Worm (Caenorhabditis elegans) whole organism, L1 larva: ENCODE measurements around the gene ger-1.

Experiments used
- C04F5.9 ChIP-seq: sonication (generic microtip); optimal IDR thresholded peaks from 2 replicates; lab custom pipeline; 2016; ENCODE audit warnings: missing genetic modification characterization, missing compliant biosample characterization
- F16B12.6 ChIP-seq: fragments of 150-350 bp; optimal IDR thresholded peaks from 2 replicates; lab custom pipeline; 2014; ENCODE audit warnings: missing biosample characterization, missing genetic modification characterization
- Y116A8C.19 ChIP-seq: sonication (generic microtip); optimal IDR thresholded peaks from 2 replicates; lab custom pipeline; 2016; ENCODE audit warnings: missing compliant biosample characterization, missing genetic modification characterization, borderline replicate concordance
- alr-1 ChIP-seq: fragments of 200-800 bp; sonication (Bioruptor generic); optimal IDR thresholded peaks from 2 replicates; lab custom pipeline; 2018; ENCODE audit warnings: borderline replicate concordance, mild to moderate bottlenecking, missing genetic modification characterization, missing compliant biosample characterization
- aly-2 ChIP-seq: fragments of 150-350 bp; optimal IDR thresholded peaks from 2 replicates; lab custom pipeline; 2014; ENCODE audit warnings: missing biosample characterization, missing genetic modification characterization
- blmp-1 ChIP-seq: fragments of 150-350 bp; optimal IDR thresholded peaks from 2 replicates; lab custom pipeline; 2014; ENCODE audit warnings: missing biosample characterization, missing genetic modification characterization
- dpl-1 ChIP-seq, 3 experiments: fragments of 150-350 bp in 2 of 3; sonication (generic microtip) in 1 of 3; optimal IDR thresholded peaks; 2 replicates each; lab custom pipeline; 2014 to 2017; ENCODE audit warnings: missing biosample characterization in 3 of 3, missing genetic modification characterization in 3 of 3, missing genetic modification reagents in 3 of 3
- efl-1 ChIP-seq, 4 experiments: fragments of 150-350 bp; optimal IDR thresholded peaks in 3 of 4; peaks in 1 of 4; 1 replicate in 1 of 4; 2 replicates in 3 of 4; lab custom pipeline; 2014; ENCODE audit warnings: missing biosample characterization in 2 of 4, missing genetic modification characterization in 2 of 4, missing genetic modification reagents in 2 of 4
- egl-13 ChIP-seq: sonication (generic microtip); optimal IDR thresholded peaks from 2 replicates; lab custom pipeline; 2016; ENCODE audit warnings: missing genotype, missing genetic modification reagents, missing genetic modification characterization, missing compliant biosample characterization
- egl-27 ChIP-seq, 2 experiments: fragments of 150-350 bp in 1 of 2; sonication (generic microtip); optimal IDR thresholded peaks; 3 replicates each; lab custom pipeline; 2017 to 2018; ENCODE audit warnings: missing biosample characterization in 2 of 2, missing genetic modification characterization in 2 of 2, missing genetic modification reagents in 2 of 2
- elt-2 ChIP-seq: sonication (generic microtip); optimal IDR thresholded peaks from 2 replicates; lab custom pipeline; 2016; ENCODE audit warnings: missing genetic modification characterization, mild to moderate bottlenecking, inconsistent platforms, missing compliant biosample characterization, missing genetic modification reagents
- elt-3 ChIP-seq, 6 experiments: fragments of 150-350 bp in 1 of 6; sonication (generic microtip); optimal IDR thresholded peaks; 2 replicates each; lab custom pipeline; 2017 to 2018; ENCODE audit warnings: missing biosample characterization in 6 of 6, missing genetic modification characterization in 6 of 6, inconsistent platforms in 1 of 6
- fkh-4 ChIP-seq: sonication (generic microtip); optimal IDR thresholded peaks from 2 replicates; lab custom pipeline; 2016; ENCODE audit warnings: missing compliant biosample characterization, missing genetic modification characterization, borderline replicate concordance
- fos-1 ChIP-seq: fragments of 150-350 bp; optimal IDR thresholded peaks from 2 replicates; lab custom pipeline; 2014; ENCODE audit warnings: missing biosample characterization, missing genetic modification characterization
- grh-1 ChIP-seq: fragments of 200-800 bp; sonication (Bioruptor generic); IDR thresholded peaks from 2 replicates; pipeline ENCODE4 v1.3.6; 2022; ENCODE audit warnings: missing genetic modification reagents, missing genetic modification characterization, missing compliant biosample characterization
- hlh-4 ChIP-seq: sonication (generic microtip); optimal IDR thresholded peaks from 2 replicates; lab custom pipeline; 2016; ENCODE audit warnings: mild to moderate bottlenecking, missing genetic modification characterization, missing compliant biosample characterization
- hpl-2 ChIP-seq: fragments of 150-350 bp; optimal IDR thresholded peaks from 2 replicates; lab custom pipeline; 2014; ENCODE audit warnings: missing biosample characterization, missing genetic modification reagents, missing genetic modification characterization
- irx-1 ChIP-seq: sonication (generic microtip); optimal IDR thresholded peaks from 2 replicates; lab custom pipeline; 2016; ENCODE audit warnings: missing genetic modification characterization, missing compliant biosample characterization
- jun-1 ChIP-seq: fragments of 150-350 bp; optimal IDR thresholded peaks from 2 replicates; lab custom pipeline; 2014; ENCODE audit warnings: missing biosample characterization, missing genetic modification reagents, missing genetic modification characterization
- lin-14 ChIP-seq: fragments of 200-800 bp; sonication (Bioruptor generic); optimal IDR thresholded peaks from 2 replicates; lab custom pipeline; 2018; ENCODE audit warnings: mild to moderate bottlenecking, missing genetic modification characterization, moderate library complexity, missing compliant biosample characterization
- lin-15B ChIP-seq: fragments of 150-350 bp; sonication (generic microtip); optimal IDR thresholded peaks from 3 replicates; lab custom pipeline; 2014; ENCODE audit warnings: missing biosample characterization, missing genetic modification characterization
- lin-35 ChIP-seq, 2 experiments: fragments of 150-350 bp; optimal IDR thresholded peaks; 2 replicates each; lab custom pipeline; 2014; ENCODE audit warnings: missing biosample characterization in 2 of 2, missing genetic modification characterization in 2 of 2, missing genetic modification reagents in 2 of 2
- lir-3 ChIP-seq: sonication (generic microtip); optimal IDR thresholded peaks from 2 replicates; lab custom pipeline; 2016; ENCODE audit warnings: mild to moderate bottlenecking, missing genetic modification characterization, moderate library complexity, missing compliant biosample characterization; ENCODE audit not compliant: poor library complexity
- lsy-2 ChIP-seq, 2 experiments: fragments of 150-350 bp; optimal IDR thresholded peaks; 2 replicates each; lab custom pipeline; 2014; ENCODE audit warnings: missing biosample characterization in 2 of 2, missing genetic modification characterization in 2 of 2
- mdl-1 ChIP-seq, 2 experiments: fragments of 150-350 bp; optimal IDR thresholded peaks; 2 replicates each; lab custom pipeline; 2014 to 2017; ENCODE audit warnings: missing biosample characterization in 2 of 2, missing genetic modification characterization in 2 of 2, inconsistent platforms in 1 of 2
- mef-2 ChIP-seq: fragments of 150-350 bp; optimal IDR thresholded peaks from 2 replicates; lab custom pipeline; 2014; ENCODE audit warnings: missing biosample characterization, missing genetic modification characterization
- mep-1 ChIP-seq: fragments of 150-350 bp; optimal IDR thresholded peaks from 2 replicates; lab custom pipeline; 2014; ENCODE audit warnings: missing biosample characterization, missing genetic modification characterization
- nhr-11 ChIP-seq: fragments of 150-350 bp; optimal IDR thresholded peaks from 2 replicates; lab custom pipeline; 2014; ENCODE audit warnings: missing biosample characterization, missing genetic modification characterization
- nhr-12 ChIP-seq: sonication (generic microtip); optimal IDR thresholded peaks from 2 replicates; lab custom pipeline; 2017; ENCODE audit warnings: missing biosample characterization, missing genetic modification characterization
- nhr-19 ChIP-seq: fragments of 200-800 bp; sonication (Bioruptor generic); conservative IDR thresholded peaks from 2 replicates; pipeline ENCODE4 v1.3.6; 2022; ENCODE audit warnings: missing genetic modification characterization, missing compliant biosample characterization
- nhr-237 ChIP-seq: fragments of 150-350 bp; optimal IDR thresholded peaks from 2 replicates; lab custom pipeline; 2014; ENCODE audit warnings: missing biosample characterization, missing genetic modification characterization
- nhr-28 ChIP-seq: fragments of 150-350 bp; optimal IDR thresholded peaks from 2 replicates; lab custom pipeline; 2014; ENCODE audit warnings: missing biosample characterization, missing genetic modification characterization
- nhr-76 ChIP-seq: sonication (generic microtip); optimal IDR thresholded peaks from 2 replicates; lab custom pipeline; 2017; ENCODE audit warnings: missing biosample characterization, missing genetic modification characterization
- nhr-77 ChIP-seq: fragments of 150-350 bp; optimal IDR thresholded peaks from 2 replicates; lab custom pipeline; 2014; ENCODE audit warnings: missing biosample characterization, missing genetic modification characterization
- nhr-84 ChIP-seq: sonication (generic microtip); optimal IDR thresholded peaks from 2 replicates; lab custom pipeline; 2017; ENCODE audit warnings: missing biosample characterization, missing genetic modification characterization
- nhr-85 ChIP-seq: sonication (generic microtip); peaks from one replicate; lab custom pipeline; 2016; ENCODE audit warnings: missing genetic modification characterization, inconsistent platforms, missing compliant biosample characterization
- nhr-90 ChIP-seq: sonication (generic microtip); optimal IDR thresholded peaks from 2 replicates; lab custom pipeline; 2016; ENCODE audit warnings: mild to moderate bottlenecking, missing genetic modification characterization, missing compliant biosample characterization; ENCODE audit not compliant: poor library complexity
- pqm-1 ChIP-seq: sonication (generic microtip); optimal IDR thresholded peaks from 3 replicates; lab custom pipeline; 2017; ENCODE audit warnings: missing biosample characterization, missing genetic modification characterization
- rnt-1 ChIP-seq: sonication (generic microtip); optimal IDR thresholded peaks from 2 replicates; lab custom pipeline; 2016; ENCODE audit warnings: mild to moderate bottlenecking, missing genetic modification characterization, moderate library complexity, missing compliant biosample characterization
- skn-1 ChIP-seq: fragments of 150-350 bp; optimal IDR thresholded peaks from 2 replicates; lab custom pipeline; 2014; ENCODE audit warnings: missing biosample characterization, missing genetic modification characterization
- snpc-4 ChIP-seq: fragments of 150-350 bp; optimal IDR thresholded peaks from 2 replicates; lab custom pipeline; 2014; ENCODE audit warnings: missing biosample characterization, missing genetic modification characterization
- snu-23 ChIP-seq: sonication (generic microtip); optimal IDR thresholded peaks from 2 replicates; lab custom pipeline; 2016; ENCODE audit warnings: missing genetic modification characterization, missing compliant biosample characterization
- sox-4 ChIP-seq: sonication (generic microtip); optimal IDR thresholded peaks from 2 replicates; lab custom pipeline; 2016; ENCODE audit warnings: missing genetic modification characterization, missing compliant biosample characterization
- sup-37 ChIP-seq: fragments of 200-800 bp; sonication (Bioruptor generic); optimal IDR thresholded peaks from 2 replicates; lab custom pipeline; 2018; ENCODE audit warnings: mild to moderate bottlenecking, missing genetic modification characterization, missing compliant biosample characterization
- tlp-1 ChIP-seq: fragments of 150-350 bp; optimal IDR thresholded peaks from 2 replicates; lab custom pipeline; 2014; ENCODE audit warnings: missing biosample characterization, missing genetic modification characterization
- unc-130 ChIP-seq: fragments of 150-350 bp; optimal IDR thresholded peaks from 2 replicates; lab custom pipeline; 2017; ENCODE audit warnings: missing biosample characterization, missing genetic modification characterization, inconsistent platforms
- unc-30 ChIP-seq: sonication (generic microtip); optimal IDR thresholded peaks from 2 replicates; lab custom pipeline; 2017; ENCODE audit warnings: missing biosample characterization, missing genetic modification characterization
- unc-86 ChIP-seq: sonication (generic microtip); optimal IDR thresholded peaks from 2 replicates; lab custom pipeline; 2016; ENCODE audit warnings: missing genetic modification characterization, missing compliant biosample characterization
- unc-98 ChIP-seq: fragments of 200-800 bp; sonication (Bioruptor generic); IDR thresholded peaks from 2 replicates; pipeline ENCODE4 v1.3.6; 2022; ENCODE audit warnings: missing genetic modification characterization, missing compliant biosample characterization
- xbp-1 ChIP-seq: sonication (generic microtip); optimal IDR thresholded peaks from 2 replicates; lab custom pipeline; 2016; ENCODE audit warnings: missing genetic modification characterization, missing compliant biosample characterization
- zip-4 ChIP-seq: fragments of 200-800 bp; sonication (Bioruptor generic); optimal IDR thresholded peaks from 2 replicates; lab custom pipeline; 2018; ENCODE audit warnings: mild to moderate bottlenecking, missing genetic modification characterization, moderate library complexity, missing compliant biosample characterization
- ztf-11 ChIP-seq, 2 experiments: sonication (generic microtip); optimal IDR thresholded peaks; 2 replicates each; lab custom pipeline; 2016 to 2017; ENCODE audit warnings: missing genetic modification characterization in 2 of 2, missing biosample characterization in 1 of 2, missing compliant biosample characterization in 1 of 2

Gene ger-1

ce11 chrIII:7073801-7074386, 6.6 kb upstream of the ger-1 start, which contains the start of gene ZK418.5 (continued):
- no peak for TF ChIP-seq hlh-4
- TF ChIP-seq nhr-11 (tag; lab: Kevin White, UChicago) = no peak
- TF ChIP-seq elt-2 (tag; lab: Kevin White, UChicago) = no peak
- no peak for TF ChIP-seq irx-1 (tag; lab: Kevin White, UChicago)
- TF ChIP-seq fkh-4 (tag; lab: Kevin White, UChicago) = no peak
- peak; percentile 54 for TF ChIP-seq snu-23
- TF ChIP-seq C04F5.9 (tag; lab: Kevin White, UChicago) = no peak
- TF ChIP-seq nhr-77 (tag; lab: Kevin White, UChicago) = no peak
- no peak for TF ChIP-seq lin-14 (GFP tag; lab: Kevin White, UChicago)
- TF ChIP-seq sox-4 = no peak
- TF ChIP-seq nhr-28 (tag; lab: Kevin White, UChicago) = no peak
- peak; percentile 36 for TF ChIP-seq unc-86 (tag; lab: Kevin White, UChicago)
- no peak for TF ChIP-seq grh-1 (GFP tag; lab: Robert Waterston, UW)
- TF ChIP-seq F16B12.6 (tag; lab: Kevin White, UChicago) = peak; percentile 66
- TF ChIP-seq efl-1 (optimal IDR thresholded peaks at IDR 0.05; lab: Kevin White, UChicago) = peak; percentile 97 to 99
- TF ChIP-seq efl-1 (GFP tag; optimal IDR thresholded peaks at IDR 0.05 in 1 of 2; lab: Kevin White, UChicago) = peak; percentile 97 to 100
- no peak for TF ChIP-seq alr-1 (tag; lab: Kevin White, UChicago)
- TF ChIP-seq blmp-1 (tag; lab: Kevin White, UChicago) = peak; percentile 6
- TF ChIP-seq rnt-1 (tag; lab: Kevin White, UChicago) = peak; percentile 78
- peak; percentile 30 for TF ChIP-seq fos-1
- TF ChIP-seq nhr-85 (tag; lab: Kevin White, UChicago) = peak; percentile 58
- no peak for TF ChIP-seq lir-3 (tag; lab: Kevin White, UChicago)
- no peak for TF ChIP-seq nhr-76 (tag; lab: Kevin White, UChicago)
- no peak for TF ChIP-seq egl-13 (tag; lab: Kevin White, UChicago)
- no peak for TF ChIP-seq nhr-12
- peak; percentile 97 to 99 for TF ChIP-seq lin-35 (GFP tag; optimal IDR thresholded peaks at IDR 0.05; lab: Kevin White, UChicago)
- TF ChIP-seq mef-2 = no peak
- peak; percentile 92 to 97 (median 96) for TF ChIP-seq dpl-1 (GFP tag; optimal IDR thresholded peaks at IDR 0.05; lab: Kevin White, UChicago)
- no peak for TF ChIP-seq elt-3 (tag; optimal IDR thresholded peaks at IDR 0.05; lab: Kevin White, UChicago)
- TF ChIP-seq mep-1 (tag; lab: Kevin White, UChicago) = peak; percentile 42
- peak; percentile 27 for TF ChIP-seq lin-15B (tag; lab: Kevin White, UChicago)
- peak; percentile 20 for TF ChIP-seq aly-2 (tag; lab: Kevin White, UChicago)
- TF ChIP-seq Y116A8C.19 = no peak
- no peak for TF ChIP-seq jun-1 (tag; lab: Kevin White, UChicago)
- no peak for TF ChIP-seq nhr-84
- TF ChIP-seq unc-98 = no peak
- TF ChIP-seq lsy-2 (tag; optimal IDR thresholded peaks at IDR 0.05; lab: Kevin White, UChicago) = peak; percentile 73 to 82
- no peak for TF ChIP-seq unc-30 (tag; lab: Kevin White, UChicago)
- peak; percentile 55 for TF ChIP-seq nhr-19
- TF ChIP-seq xbp-1 (tag; lab: Kevin White, UChicago) = peak; percentile 45
- no peak for TF ChIP-seq ztf-11 (tag; optimal IDR thresholded peaks at IDR 0.05; lab: Kevin White, UChicago)
- TF ChIP-seq tlp-1 (tag; lab: Kevin White, UChicago) = no peak
- TF ChIP-seq egl-27 (tag; optimal IDR thresholded peaks at IDR 0.05; lab: Kevin White, UChicago) = no peak
- TF ChIP-seq unc-130 (tag; lab: Kevin White, UChicago) = no peak
- no peak for TF ChIP-seq zip-4
- TF ChIP-seq skn-1 (tag; lab: Kevin White, UChicago) = peak; percentile 78
- peak; percentile 25 for TF ChIP-seq snpc-4
- TF ChIP-seq nhr-90 = peak; percentile 45
- no peak for TF ChIP-seq sup-37 (GFP tag; lab: Kevin White, UChicago)
- TF ChIP-seq pqm-1 (tag; lab: Kevin White, UChicago) = no peak
- peak in 1 of 2 experiments; percentile 11 for TF ChIP-seq mdl-1 (tag; optimal IDR thresholded peaks at IDR 0.05; lab: Kevin White, UChicago)
- TF ChIP-seq hpl-2 (GFP tag; lab: Kevin White, UChicago) = no peak
- TF ChIP-seq nhr-237 (tag; lab: Kevin White, UChicago) = no peak
